Fruit fly (Drosophila melanogaster): ENCODE data around the gene RhoGAPp190.

RhoGAPp190 gene

dm6 chrX:17679642-17680571 lies 27.5 kb upstream of the RhoGAPp190 start (continued):
- TF ChIP-seq jim (GFP tag; optimal IDR thresholded peaks at IDR 0.05): no peak
- no peak for TF ChIP-seq Hnf4 (GFP tag; optimal IDR thresholded peaks at IDR 0.05)
- no peak for TF ChIP-seq N (GFP tag; optimal IDR thresholded peaks at IDR 0.05)

dm6 chrX:17677953-17678668 lies 25.7 kb upstream of the RhoGAPp190 start:
- TF ChIP-seq CG9705 (GFP tag; optimal IDR thresholded peaks at IDR 0.05) (no peak), OdsH (GFP tag; optimal IDR thresholded peaks at IDR 0.05) (no peak), dl (GFP tag; optimal IDR thresholded peaks at IDR 0.05; ENCODE audit: insufficient read depth in 1 of 2, partially characterized antibody in 2 of 2) (no peak), Hr83 (GFP tag; optimal IDR thresholded peaks at IDR 0.05; ENCODE audit: poor library complexity, severe bottlenecking) (no peak), CG32264 (GFP tag; optimal IDR thresholded peaks at IDR 0.05) (no peak), Sp1 (GFP tag; optimal IDR thresholded peaks at IDR 0.05) (no peak), sv (GFP tag; optimal IDR thresholded peaks at IDR 0.05) (no peak), fru (GFP tag; optimal IDR thresholded peaks at IDR 0.05) (no peak), Vsx2 (GFP tag; optimal IDR thresholded peaks at IDR 0.05; ENCODE audit: partially characterized antibody) (no peak)

dm6 chrX:17671788-17672187 lies 19.4 kb upstream of the RhoGAPp190 start, which contains the start of gene CG12990:
TSS of gene CG12990 (minus strand) at chrX:17671888.
- no peak for TF ChIP-seq Rel (GFP tag; optimal IDR thresholded peaks at IDR 0.05)
- no peak for TF ChIP-seq Rel (tag; optimal IDR thresholded peaks at IDR 0.05)
- no peak for TF ChIP-seq Sp1 (GFP tag; optimal IDR thresholded peaks at IDR 0.05)
- TF ChIP-seq sv (GFP tag; optimal IDR thresholded peaks at IDR 0.05): no peak
- no peak for TF ChIP-seq Myc (optimal IDR thresholded peaks at IDR 0.05)
- no peak for TF ChIP-seq Abd-B (GFP tag; optimal IDR thresholded peaks at IDR 0.05)
- TF ChIP-seq lola (GFP tag; optimal IDR thresholded peaks at IDR 0.05): no peak
- no peak for TF ChIP-seq fru (GFP tag; optimal IDR thresholded peaks at IDR 0.05)
- no peak for TF ChIP-seq woc (GFP tag; optimal IDR thresholded peaks at IDR 0.05)
- TF ChIP-seq Mio (GFP tag; optimal IDR thresholded peaks at IDR 0.05): no peak
- no peak for TF ChIP-seq usp (GFP tag; optimal IDR thresholded peaks at IDR 0.05)
- no peak for TF ChIP-seq CrebA (GFP tag; optimal IDR thresholded peaks at IDR 0.05; ENCODE audit: borderline replicate concordance)
- no peak for TF ChIP-seq jim (GFP tag; optimal IDR thresholded peaks at IDR 0.05)

- TF ChIP-seq CG32264 (GFP tag; optimal IDR thresholded peaks at IDR 0.05): no peak
- TF ChIP-seq Abd-B (GFP tag; optimal IDR thresholded peaks at IDR 0.05): no peak
- TF ChIP-seq Rel (GFP tag; optimal IDR thresholded peaks at IDR 0.05): no peak
- TF ChIP-seq Rel (tag; optimal IDR thresholded peaks at IDR 0.05): no peak
- TF ChIP-seq Myc (optimal IDR thresholded peaks at IDR 0.05): no peak
- TF ChIP-seq fru (GFP tag; optimal IDR thresholded peaks at IDR 0.05): no peak
- TF ChIP-seq Hr78 (GFP tag; optimal IDR thresholded peaks at IDR 0.05): no peak
- TF ChIP-seq pan (optimal IDR thresholded peaks at IDR 0.05): no peak
- no peak for TF ChIP-seq tai (GFP tag; optimal IDR thresholded peaks at IDR 0.05)
- TF ChIP-seq Jra (GFP tag; optimal IDR thresholded peaks at IDR 0.05): no peak
- no peak for TF ChIP-seq CG9705 (GFP tag; optimal IDR thresholded peaks at IDR 0.05)
- no peak for TF ChIP-seq h (GFP tag; optimal IDR thresholded peaks at IDR 0.05)
- no peak for TF ChIP-seq usp (GFP tag; optimal IDR thresholded peaks at IDR 0.05)
- no peak for TF ChIP-seq dl (GFP tag; optimal IDR thresholded peaks at IDR 0.05; ENCODE audit: insufficient read depth in 1 of 2, partially characterized antibody in 2 of 2)
- no peak for TF ChIP-seq Vsx2 (GFP tag; optimal IDR thresholded peaks at IDR 0.05; ENCODE audit: partially characterized antibody)
These were observed 6.7 kb upstream of the RhoGAPp190 start for dm6 chrX:17659119-17659452.

- TF ChIP-seq psq (GFP tag; optimal IDR thresholded peaks at IDR 0.05): no peak
These were observed 6.1 kb upstream of the RhoGAPp190 start for dm6 chrX:17658207-17659118.

Data from whole organism, wandering third instar larva.